Fruit fly (Drosophila melanogaster): ENCODE data around the gene CG33270.
A peak's percentile ranks its signal among the peaks of the same experiment; 100 is the strongest.

CG33270 gene

DNA sequence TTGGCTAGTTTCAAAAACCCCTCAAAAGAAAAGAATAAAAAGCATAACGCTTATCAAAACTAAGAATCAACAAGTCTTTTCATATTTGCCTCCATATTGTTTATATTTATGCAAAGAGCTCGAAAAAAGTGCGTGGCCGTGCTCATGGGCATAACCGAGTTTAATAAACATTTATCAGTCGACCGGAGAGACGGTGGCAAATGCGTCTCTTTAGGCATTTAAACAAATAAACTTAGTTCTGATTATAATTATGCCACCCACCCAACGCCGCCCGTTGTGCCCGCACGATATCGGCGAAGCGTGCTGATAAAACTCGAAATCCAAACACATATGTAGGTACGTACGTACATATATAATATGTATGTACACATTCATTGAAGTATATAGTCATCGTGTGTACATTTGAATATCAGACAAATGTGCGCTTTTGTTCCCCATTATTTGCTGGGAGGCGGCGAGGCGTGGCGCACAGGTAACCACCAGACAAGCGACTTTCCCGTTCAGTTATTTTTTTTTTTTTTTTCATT, 50.0 kb downstream of the CG33270 start (continued):
- TF ChIP-seq Sox100B (GFP tag; optimal IDR thresholded peaks at IDR 0.05) (peak; percentile 7), sim (GFP tag; IDR thresholded peaks at IDR 0.05) (no peak), CG6683 (GFP tag; optimal IDR thresholded peaks at IDR 0.05) (peak; percentile 38), CG12071 (GFP tag; optimal IDR thresholded peaks at IDR 0.05) (peak; percentile 42), kah (GFP tag; optimal IDR thresholded peaks at IDR 0.05) (peak; percentile 12), CG17385 (GFP tag; optimal IDR thresholded peaks at IDR 0.05) (peak; percentile 44), Atf6 (GFP tag; IDR thresholded peaks at IDR 0.05) (peak; percentile 40; the same call in 1 of the 2 replicates), CG12299 (tag; optimal IDR thresholded peaks at IDR 0.05) (peak; percentile 16), CG12769 (tag; optimal IDR thresholded peaks at IDR 0.05) (peak; percentile 37), Rfx (GFP tag; IDR thresholded peaks at IDR 0.05) (peak; percentile 39; the same call in 1 of the 2 replicates), CG15269 (tag; optimal IDR thresholded peaks at IDR 0.05) (peak; percentile 25), Stat92E (GFP tag; optimal IDR thresholded peaks at IDR 0.05) (no peak), CG14965 (GFP tag; optimal IDR thresholded peaks at IDR 0.05; ENCODE audit: borderline replicate concordance) (no peak), CG10147 (GFP tag; optimal IDR thresholded peaks at IDR 0.05) (peak; percentile 8), CG3281 (GFP tag; optimal IDR thresholded peaks at IDR 0.05) (peak; percentile 30), yki (optimal IDR thresholded peaks at IDR 0.05) (no peak), Blimp-1 (GFP tag; optimal IDR thresholded peaks at IDR 0.05) (peak; percentile 22), CG13894 (tag; optimal IDR thresholded peaks at IDR 0.05) (peak; percentile 46), Fer3 (tag; optimal IDR thresholded peaks at IDR 0.05) (peak; percentile 33), CG14014 (GFP tag; IDR thresholded peaks at IDR 0.05) (peak; percentile 37; the same call in 1 of the 2 replicates), CG32532 (GFP tag; IDR thresholded peaks at IDR 0.05) (no peak), CG8924 (tag; optimal IDR thresholded peaks at IDR 0.05) (peak; percentile 38)

Measured in whole organism, embryonic.